Worm (Caenorhabditis elegans): ENCODE results near the gene atat-2.

- TF ChIP-seq flt-1 (GFP tag; IDR thresholded peaks at IDR 0.05) = no peak
- TF ChIP-seq ref-1 (GFP tag; conservative IDR thresholded peaks at IDR 0.05) = no peak
- TF ChIP-seq tab-1 (GFP tag; IDR thresholded peaks at IDR 0.05) = no peak
- TF ChIP-seq ztf-23 (GFP tag; IDR thresholded peaks at IDR 0.05) = no peak
- no peak for TF ChIP-seq med-1 (GFP tag; optimal IDR thresholded peaks at IDR 0.05; ENCODE audit: insufficient read depth)
- TF ChIP-seq cog-1 (tag; optimal IDR thresholded peaks at IDR 0.05) = no peak
- TF ChIP-seq ztf-29 (GFP tag; IDR thresholded peaks at IDR 0.05) = no peak
- no peak for TF ChIP-seq T22C8.4 (GFP tag; IDR thresholded peaks at IDR 0.05)
Measured at ce11 chrX:5817078-5817477, 31.8 kb upstream of the atat-2 start.
